Fruit fly (Drosophila melanogaster) whole organism, embryonic: ENCODE measurements around the gene Osi21.
A peak's percentile ranks its signal among the peaks of the same experiment; 100 is the strongest.

ENCODE experiments used
- Awh ChIP-seq: fragments of 200-800 bp; sonication (Bioruptor generic); IDR thresholded peaks from 2 replicates; pipeline ENCODE4, ENCODE4 v1.3.6; 2022; ENCODE audit warnings: missing biosample characterization, missing genetic modification characterization
- CG10366 ChIP-seq: fragments of 200-800 bp; sonication (Bioruptor generic); IDR thresholded peaks from 2 replicates; pipeline ENCODE4 v1.3.6; 2022; ENCODE audit warnings: missing biosample characterization, missing genetic modification characterization
- CG10431 ChIP-seq: fragments of 200-800 bp; sonication (Bioruptor generic); optimal IDR thresholded peaks from 3 replicates; lab custom pipeline; 2018; ENCODE audit warnings: missing biosample characterization, mild to moderate bottlenecking, missing genetic modification characterization
- CG11085 ChIP-seq: fragments of 200-800 bp; sonication (Bioruptor generic); IDR thresholded peaks from 2 replicates; pipeline ENCODE4 v1.3.6; 2022; ENCODE audit warnings: missing biosample characterization, missing genetic modification characterization
- CG12155 ChIP-seq: fragments of 200-800 bp; sonication (Bioruptor generic); optimal IDR thresholded peaks from 3 replicates; lab custom pipeline; 2016; ENCODE audit warnings: missing biosample characterization, missing genetic modification characterization
- CG13894 ChIP-seq: fragments of 200-800 bp; sonication (Bioruptor generic); optimal IDR thresholded peaks from 3 replicates; lab custom pipeline; 2018; ENCODE audit warnings: missing biosample characterization, mild to moderate bottlenecking, missing genetic modification characterization, moderate library complexity
- CG18764 ChIP-seq: fragments of 200-800 bp; sonication (Bioruptor generic); optimal IDR thresholded peaks from 3 replicates; lab custom pipeline; 2016; ENCODE audit warnings: missing biosample characterization, missing genetic modification characterization
- CG2678 ChIP-seq: fragments of 200-800 bp; sonication (Bioruptor generic); optimal IDR thresholded peaks from 3 replicates; lab custom pipeline; 2019; ENCODE audit warnings: missing biosample characterization, mild to moderate bottlenecking, missing genetic modification characterization, moderate library complexity
- CG3163 ChIP-seq: fragments of 200-800 bp; sonication (Bioruptor generic); optimal IDR thresholded peaks from 3 replicates; lab custom pipeline; 2016; ENCODE audit warnings: missing biosample characterization, missing genetic modification characterization
- CG32772 ChIP-seq: fragments of 200-800 bp; sonication (Bioruptor generic); IDR thresholded peaks from 2 replicates; pipeline ENCODE4 v1.3.6; 2022; ENCODE audit warnings: missing biosample characterization, missing genetic modification characterization
- CG33557 ChIP-seq: fragments of 200-800 bp; sonication (Bioruptor generic); optimal IDR thresholded peaks from 2 replicates; lab custom pipeline; 2019; ENCODE audit warnings: missing biosample characterization, mild to moderate bottlenecking, missing genetic modification characterization, moderate library complexity
- CG34376 ChIP-seq: fragments of 200-800 bp; sonication (Bioruptor generic); optimal IDR thresholded peaks from 2 replicates; lab custom pipeline; 2018; ENCODE audit warnings: missing biosample characterization, mild to moderate bottlenecking, missing genetic modification characterization
- CG4820 ChIP-seq: fragments of 200-800 bp; sonication (Bioruptor generic); optimal IDR thresholded peaks from 3 replicates; lab custom pipeline; 2016; ENCODE audit warnings: missing biosample characterization, missing genetic modification characterization
- CG6854 ChIP-seq: fragments of 200-800 bp; sonication (Bioruptor generic); optimal IDR thresholded peaks from 3 replicates; lab custom pipeline; 2017; ENCODE audit warnings: missing biosample characterization, mild to moderate bottlenecking, missing genetic modification characterization
- CG9215 ChIP-seq: fragments of 200-800 bp; sonication (Bioruptor generic); IDR thresholded peaks from 2 replicates; pipeline ENCODE4 v1.3.6; 2022; ENCODE audit warnings: missing biosample characterization, missing genetic modification characterization
- CG9876 ChIP-seq: fragments of 200-800 bp; sonication (Bioruptor generic); optimal IDR thresholded peaks from 2 replicates; lab custom pipeline; 2016; ENCODE audit warnings: missing biosample characterization, missing genetic modification characterization
- Doc3 ChIP-seq: fragments of 200-800 bp; sonication (Bioruptor generic); IDR thresholded peaks from 3 replicates; pipeline ENCODE4 v1.3.6; 2022; ENCODE audit warnings: missing biosample characterization, missing genetic modification characterization; ENCODE audit not compliant: partially characterized antibody
- Dp ChIP-seq: fragments of 200-800 bp; sonication (Bioruptor generic); optimal IDR thresholded peaks from 2 replicates; lab custom pipeline; 2018; ENCODE audit warnings: missing biosample characterization, mild to moderate bottlenecking, missing genetic modification characterization, moderate library complexity
- HHEX ChIP-seq: fragments of 200-800 bp; sonication (Bioruptor generic); optimal IDR thresholded peaks from 3 replicates; lab custom pipeline; 2017; ENCODE audit warnings: missing biosample characterization, mild to moderate bottlenecking, missing genetic modification characterization, missing genetic modification reagents
- HLH4C ChIP-seq: fragments of 200-800 bp; sonication (Bioruptor generic); IDR thresholded peaks from 3 replicates; pipeline ENCODE4 v1.3.6; 2022; ENCODE audit warnings: missing biosample characterization, missing genetic modification characterization; ENCODE audit not compliant: partially characterized antibody
- Jarid2 ChIP-seq: fragments of 200-800 bp; sonication (Bioruptor generic); optimal IDR thresholded peaks from 3 replicates; lab custom pipeline; 2017; ENCODE audit warnings: mild to moderate bottlenecking, missing biosample characterization, missing genetic modification reagents, missing genetic modification characterization
- MESR4 ChIP-seq: fragments of 200-800 bp; sonication (Bioruptor generic); optimal IDR thresholded peaks from 2 replicates; lab custom pipeline; 2018; ENCODE audit warnings: missing biosample characterization, mild to moderate bottlenecking, missing genetic modification characterization, moderate library complexity
- Med ChIP-seq: fragments of 200-800 bp; sonication (Bioruptor generic); peaks from one replicate; lab custom pipeline; 2016; ENCODE audit warnings: missing biosample characterization, missing genetic modification characterization, mild to moderate bottlenecking, inconsistent platforms, moderate library complexity
- Myb ChIP-seq: fragments of 200-800 bp; sonication (Bioruptor generic); optimal IDR thresholded peaks from 2 replicates; lab custom pipeline; 2016; ENCODE audit warnings: missing biosample characterization, missing genetic modification characterization
- Opbp ChIP-seq: fragments of 200-800 bp; sonication (Bioruptor generic); IDR thresholded peaks from 3 replicates; pipeline ENCODE4 v1.3.6; 2022; ENCODE audit warnings: missing biosample characterization, missing genetic modification characterization; ENCODE audit not compliant: partially characterized antibody
- Pdp1 ChIP-seq, 2 experiments: fragments of 200-800 bp; sonication (Bioruptor generic); optimal IDR thresholded peaks; 3 replicates each; lab custom pipeline; 2016; ENCODE audit warnings: missing biosample characterization in 2 of 2, missing genetic modification characterization in 2 of 2, mild to moderate bottlenecking in 1 of 2, moderate library complexity in 1 of 2
- Rfx ChIP-seq: fragments of 200-800 bp; sonication (Bioruptor generic); IDR thresholded peaks from 2 replicates; pipeline ENCODE4 v1.3.6; 2022; ENCODE audit warnings: missing biosample characterization, missing genetic modification characterization
- al ChIP-seq: fragments of 200-800 bp; sonication (Bioruptor generic); IDR thresholded peaks from 2 replicates; pipeline ENCODE4 v1.3.6; 2022; ENCODE audit warnings: missing biosample characterization, missing genetic modification characterization
- cato ChIP-seq: fragments of 200-800 bp; sonication (Bioruptor generic); optimal IDR thresholded peaks from 2 replicates; lab custom pipeline; 2016; ENCODE audit warnings: missing biosample characterization, missing genetic modification characterization, borderline replicate concordance
- cg ChIP-seq: fragments of 200-800 bp; sonication (Bioruptor generic); optimal IDR thresholded peaks from 3 replicates; lab custom pipeline; 2019; ENCODE audit warnings: missing biosample characterization, mild to moderate bottlenecking, missing genetic modification characterization, moderate library complexity
- chif ChIP-seq, 2 experiments: fragments of 200-800 bp; sonication (Bioruptor generic); optimal IDR thresholded peaks; 3 replicates each; lab custom pipeline; 2016; ENCODE audit warnings: missing biosample characterization in 2 of 2, missing genetic modification characterization in 2 of 2
- en ChIP-seq: fragments of 200-800 bp; sonication (Bioruptor generic); optimal IDR thresholded peaks from 2 replicates; lab custom pipeline; 2016; ENCODE audit warnings: missing biosample characterization, missing genetic modification characterization
- fd64A ChIP-seq: fragments of 200-800 bp; sonication (Bioruptor generic); optimal IDR thresholded peaks from 3 replicates; lab custom pipeline; 2018; ENCODE audit warnings: missing biosample characterization, mild to moderate bottlenecking, missing genetic modification characterization
- fu2 ChIP-seq: fragments of 200-800 bp; sonication (Bioruptor generic); optimal IDR thresholded peaks from 2 replicates; lab custom pipeline; 2016; ENCODE audit warnings: missing biosample characterization, missing genetic modification characterization
- gem ChIP-seq: fragments of 200-800 bp; sonication (Bioruptor generic); optimal IDR thresholded peaks from 2 replicates; lab custom pipeline; 2019; ENCODE audit warnings: missing biosample characterization, mild to moderate bottlenecking, missing genetic modification characterization, moderate library complexity
- grau ChIP-seq: fragments of 200-800 bp; optimal IDR thresholded peaks from 3 replicates; lab custom pipeline; 2019; ENCODE audit warnings: missing biosample characterization, mild to moderate bottlenecking, missing genetic modification characterization, moderate library complexity
- ind ChIP-seq: fragments of 200-800 bp; sonication (Bioruptor generic); optimal IDR thresholded peaks from 3 replicates; lab custom pipeline; 2016; ENCODE audit warnings: missing biosample characterization, missing genetic modification characterization
- klu ChIP-seq: fragments of 200-800 bp; sonication (Bioruptor generic); IDR thresholded peaks from 2 replicates; pipeline ENCODE4 v1.3.6; 2022; ENCODE audit warnings: missing biosample characterization, missing genetic modification characterization
- lab ChIP-seq: fragments of 200-800 bp; sonication (Bioruptor generic); optimal IDR thresholded peaks from 3 replicates; lab custom pipeline; 2017; ENCODE audit warnings: missing biosample characterization, missing genetic modification characterization, mild to moderate bottlenecking, moderate library complexity, missing genetic modification reagents
- nmo ChIP-seq: fragments of 200-800 bp; sonication (Bioruptor generic); optimal IDR thresholded peaks from 2 replicates; lab custom pipeline; 2018; ENCODE audit warnings: missing biosample characterization, mild to moderate bottlenecking, missing genetic modification characterization, moderate library complexity
- oc ChIP-seq: fragments of 200-800 bp; sonication (Bioruptor generic); optimal IDR thresholded peaks from 2 replicates; lab custom pipeline; 2018; ENCODE audit warnings: missing biosample characterization, mild to moderate bottlenecking, missing genetic modification characterization, moderate library complexity
- otp ChIP-seq: fragments of 200-800 bp; sonication (Bioruptor generic); IDR thresholded peaks from 3 replicates; pipeline ENCODE4, ENCODE4 v1.3.6; 2022; ENCODE audit warnings: missing biosample characterization, missing genetic modification characterization
- pho ChIP-seq: fragments of 200-800 bp; sonication (Bioruptor generic); optimal IDR thresholded peaks from 2 replicates; lab custom pipeline; 2016; ENCODE audit warnings: missing biosample characterization, missing genetic modification characterization
- ro ChIP-seq: fragments of 200-800 bp; sonication (Bioruptor generic); IDR thresholded peaks from 2 replicates; pipeline ENCODE4 v1.3.6; 2022; ENCODE audit warnings: missing biosample characterization, missing genetic modification characterization
- schlank ChIP-seq: fragments of 200-800 bp; sonication (Bioruptor generic); optimal IDR thresholded peaks from 2 replicates; lab custom pipeline; 2018; ENCODE audit warnings: missing biosample characterization, mild to moderate bottlenecking, missing genetic modification characterization
- sisA ChIP-seq: fragments of 200-800 bp; sonication (Bioruptor generic); IDR thresholded peaks from 2 replicates; pipeline ENCODE4 v1.3.6; 2022; ENCODE audit warnings: missing biosample characterization, missing genetic modification characterization
- sug ChIP-seq: fragments of 200-800 bp; optimal IDR thresholded peaks from 2 replicates; lab custom pipeline; 2019; ENCODE audit warnings: missing biosample characterization, mild to moderate bottlenecking, missing genetic modification characterization, moderate library complexity
- tio ChIP-seq: fragments of 200-800 bp; sonication (Bioruptor generic); optimal IDR thresholded peaks from 2 replicates; lab custom pipeline; 2017; ENCODE audit warnings: missing biosample characterization, missing genetic modification characterization, inconsistent platforms
- twi ChIP-seq: fragments of 200-800 bp; optimal IDR thresholded peaks from 2 replicates; lab custom pipeline; 2019; ENCODE audit warnings: missing biosample characterization, mild to moderate bottlenecking, missing genetic modification characterization, moderate library complexity
- zen2 ChIP-seq: fragments of 200-800 bp; sonication (Bioruptor generic); IDR thresholded peaks from 3 replicates; pipeline ENCODE4 v1.3.6; 2022; ENCODE audit warnings: missing biosample characterization, missing genetic modification characterization; ENCODE audit not compliant: partially characterized antibody

Osi21 gene

DNA sequence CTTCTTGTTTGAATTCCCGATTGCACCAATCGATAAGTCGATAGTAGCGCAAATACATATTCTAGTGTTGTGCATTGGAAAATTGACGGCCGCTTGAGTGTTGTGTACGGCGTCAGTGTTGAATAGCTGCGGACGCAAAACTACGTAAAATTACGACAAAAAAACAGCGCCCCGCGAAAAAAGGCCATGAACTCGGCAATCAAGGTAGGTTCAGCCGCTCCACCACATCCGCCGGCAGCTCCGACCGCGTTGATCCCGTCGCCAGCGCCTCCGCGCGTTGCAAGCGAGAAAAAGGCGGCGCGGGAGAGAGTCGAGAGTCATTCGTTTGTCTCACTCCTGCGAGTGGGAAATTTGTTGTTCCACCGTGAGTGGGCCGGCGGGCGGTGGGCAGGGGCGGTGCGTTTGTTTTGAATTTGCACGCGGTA is 7.6 kb downstream of the Osi21 start, which contains the start of gene CG33695 (continued):
- TF ChIP-seq ro (GFP tag; lab: Robert Waterston, UW) (no peak), CG2678 (tag; lab: Kevin White, UChicago) (no peak), CG33557 (GFP tag; lab: Kevin White, UChicago) (peak; percentile 47), en (GFP tag; lab: Kevin White, UChicago) (peak; percentile 24), CG9215 (peak; percentile 48), HHEX (no peak), schlank (tag; lab: Kevin White, UChicago) (no peak), Dp (peak; percentile 85), cato (GFP tag; lab: Kevin White, UChicago) (no peak), CG4820 (GFP tag; lab: Kevin White, UChicago) (peak; percentile 56), ind (GFP tag; lab: Kevin White, UChicago) (peak; percentile 72), CG6854 (GFP tag; lab: Kevin White, UChicago) (no peak), Jarid2 (GFP tag; lab: Kevin White, UChicago) (peak; percentile 22), lab (GFP tag; lab: Kevin White, UChicago) (no peak), CG10431 (GFP tag; lab: Kevin White, UChicago) (peak; percentile 9), Rfx (GFP tag; lab: Robert Waterston, UW) (peak; percentile 87), CG32772 (GFP tag; lab: Robert Waterston, UW) (no peak), Doc3 (GFP tag; lab: Robert Waterston, UW) (peak; percentile 52; the same call in 2 of the 3 replicates), fd64A (GFP tag; lab: Kevin White, UChicago) (no peak), CG3163 (GFP tag; lab: Kevin White, UChicago) (peak; percentile 65), HLH4C (peak; percentile 78), Myb (GFP tag; lab: Kevin White, UChicago) (peak; percentile 96), al (GFP tag; lab: Robert Waterston, UW) (no peak), tio (no peak), nmo (GFP tag; lab: Kevin White, UChicago) (peak; percentile 42), CG10366 (peak; percentile 28; the same call in 1 of the 2 replicates), gem (tag; lab: Kevin White, UChicago) (no peak), CG18764 (peak; percentile 36), sug (tag; lab: Kevin White, UChicago) (peak; percentile 64), fu2 (GFP tag; lab: Kevin White, UChicago) (peak; percentile 82), CG34376 (peak; percentile 43), Awh (GFP tag; lab: Robert Waterston, UW) (no peak), CG9876 (GFP tag; lab: Kevin White, UChicago) (peak; percentile 42), klu (GFP tag; lab: Robert Waterston, UW) (0 out of 2 replicates have a peak, but pooled peaks have one; percentile 17), chif (GFP tag; optimal IDR thresholded peaks at IDR 0.05; lab: Kevin White, UChicago) (peak; percentile 53 to 63), Med (GFP tag; lab: Kevin White, UChicago) (peak; percentile 98), oc (tag; lab: Kevin White, UChicago) (no peak), CG12155 (GFP tag; lab: Kevin White, UChicago) (peak; percentile 76), sisA (GFP tag; lab: Robert Waterston, UW) (peak; percentile 45; the same call in 1 of the 2 replicates), zen2 (GFP tag; lab: Robert Waterston, UW) (peak; percentile 68; the same call in 1 of the 3 replicates), cg (GFP tag; lab: Kevin White, UChicago) (no peak), Pdp1 (GFP tag; optimal IDR thresholded peaks at IDR 0.05; lab: Kevin White, UChicago) (peak; percentile 59 to 77), CG11085 (GFP tag; lab: Robert Waterston, UW) (peak; percentile 31; the same call in 1 of the 2 replicates), twi (tag; lab: Kevin White, UChicago) (no peak), otp (GFP tag; lab: Robert Waterston, UW) (no peak), pho (GFP tag; lab: Kevin White, UChicago) (peak; percentile 79), MESR4 (GFP tag; lab: Kevin White, UChicago) (peak; percentile 85), grau (tag; lab: Kevin White, UChicago) (peak; percentile 56), Opbp (GFP tag; lab: Robert Waterston, UW) (peak; percentile 68; the same call in 2 of the 3 replicates), CG13894 (tag; lab: Kevin White, UChicago) (no peak)
